Fruit fly (Drosophila melanogaster) whole organism, prepupa: ENCODE measurements around the gene COX7AL2.
A peak's percentile ranks its signal among the peaks of the same experiment; 100 is the strongest.

Source experiments
- Blimp-1 ChIP-seq: fragments of 200-800 bp; sonication (Bioruptor generic); optimal IDR thresholded peaks from 3 replicates; lab custom pipeline; 2017; ENCODE audit warnings: missing biosample characterization, missing genetic modification characterization, mild to moderate bottlenecking, moderate library complexity, missing genetic modification reagents
- CG10631 ChIP-seq: fragments of 200-800 bp; sonication (Bioruptor generic); optimal IDR thresholded peaks from 2 replicates; lab custom pipeline; 2016; ENCODE audit warnings: missing biosample characterization, missing genetic modification characterization
- CG11294 ChIP-seq: fragments of 200-800 bp; sonication (Bioruptor generic); IDR thresholded peaks from 2 replicates; pipeline ENCODE4 v1.3.6; 2022; ENCODE audit warnings: missing biosample characterization, missing genetic modification characterization
- CG11762 ChIP-seq: fragments of 200-800 bp; sonication (Bioruptor generic); optimal IDR thresholded peaks from 3 replicates; lab custom pipeline; 2016; ENCODE audit warnings: missing biosample characterization, missing genetic modification characterization; ENCODE audit not compliant: insufficient read depth
- CG15336 ChIP-seq: fragments of 200-800 bp; sonication (Bioruptor generic); IDR thresholded peaks from 2 replicates; pipeline ENCODE4 v1.3.6; 2022; ENCODE audit warnings: missing biosample characterization, missing genetic modification characterization
- CG1621 ChIP-seq: fragments of 200-800 bp; sonication (Bioruptor generic); optimal IDR thresholded peaks from 3 replicates; lab custom pipeline; 2018; ENCODE audit warnings: missing biosample characterization, mild to moderate bottlenecking, missing genetic modification characterization
- CG16779 ChIP-seq: fragments of 200-800 bp; sonication (Bioruptor generic); optimal IDR thresholded peaks from 3 replicates; lab custom pipeline; 2017; ENCODE audit warnings: missing biosample characterization, mild to moderate bottlenecking, missing genetic modification characterization
- CG34406 ChIP-seq: fragments of 200-800 bp; sonication (Bioruptor generic); optimal IDR thresholded peaks from 3 replicates; lab custom pipeline; 2016; ENCODE audit warnings: missing biosample characterization, missing genetic modification characterization
- CG3919 ChIP-seq: fragments of 200-800 bp; sonication (Bioruptor generic); optimal IDR thresholded peaks from 3 replicates; lab custom pipeline; 2016; ENCODE audit warnings: missing biosample characterization, missing genetic modification characterization
- CG4318 ChIP-seq: fragments of 200-800 bp; sonication (Bioruptor generic); optimal IDR thresholded peaks from 3 replicates; lab custom pipeline; 2017; ENCODE audit warnings: missing biosample characterization, mild to moderate bottlenecking, missing genetic modification characterization
- CG6163 ChIP-seq: fragments of 200-800 bp; sonication (Bioruptor generic); IDR thresholded peaks from 3 replicates; pipeline ENCODE4 v1.3.6; 2022; ENCODE audit warnings: missing biosample characterization, missing genetic modification characterization
- CG6276 ChIP-seq: fragments of 200-800 bp; sonication (Bioruptor generic); optimal IDR thresholded peaks from 2 replicates; lab custom pipeline; 2017; ENCODE audit warnings: missing biosample characterization, mild to moderate bottlenecking, missing genetic modification characterization
- CG6808 ChIP-seq: fragments of 200-800 bp; sonication (Bioruptor generic); optimal IDR thresholded peaks from 3 replicates; lab custom pipeline; 2017; ENCODE audit warnings: missing biosample characterization, missing genetic modification characterization, mild to moderate bottlenecking, moderate library complexity, missing genetic modification reagents
- CG6854 ChIP-seq: fragments of 200-800 bp; sonication (Bioruptor generic); optimal IDR thresholded peaks from 2 replicates; lab custom pipeline; 2017; ENCODE audit warnings: missing biosample characterization, mild to moderate bottlenecking, missing genetic modification characterization
- CG7368 ChIP-seq: fragments of 200-800 bp; sonication (Bioruptor generic); optimal IDR thresholded peaks from 3 replicates; lab custom pipeline; 2016; ENCODE audit warnings: missing biosample characterization, missing genetic modification characterization
- CG8319 ChIP-seq: fragments of 200-800 bp; sonication (Bioruptor generic); optimal IDR thresholded peaks from 3 replicates; lab custom pipeline; 2016; ENCODE audit warnings: missing biosample characterization, missing genetic modification characterization
- CG8632 ChIP-seq: fragments of 200-800 bp; sonication (Bioruptor generic); optimal IDR thresholded peaks from 3 replicates; lab custom pipeline; 2016; ENCODE audit warnings: missing biosample characterization, missing genetic modification characterization
- CG9139 ChIP-seq: fragments of 200-800 bp; sonication (Bioruptor generic); optimal IDR thresholded peaks from 3 replicates; lab custom pipeline; 2017; ENCODE audit warnings: missing biosample characterization, mild to moderate bottlenecking, missing genetic modification characterization
- Eip75B ChIP-seq: fragments of 200-800 bp; sonication (Bioruptor generic); optimal IDR thresholded peaks from 3 replicates; lab custom pipeline; 2016; ENCODE audit warnings: missing biosample characterization, missing genetic modification characterization
- Eip78C ChIP-seq: fragments of 200-800 bp; sonication (Bioruptor generic); peaks from one replicate; lab custom pipeline; 2016; ENCODE audit warnings: missing biosample characterization, missing genetic modification characterization
- Eip93F ChIP-seq: fragments of 200-800 bp; sonication (Bioruptor generic); optimal IDR thresholded peaks from 2 replicates; lab custom pipeline; 2016; ENCODE audit warnings: missing biosample characterization, mild to moderate bottlenecking, missing genetic modification characterization
- Ets21C ChIP-seq: fragments of 200-800 bp; sonication (Bioruptor generic); optimal IDR thresholded peaks from 3 replicates; lab custom pipeline; 2016; ENCODE audit warnings: missing biosample characterization, missing genetic modification characterization
- Ets96B ChIP-seq: fragments of 200-800 bp; optimal IDR thresholded peaks from 2 replicates; lab custom pipeline; 2019; ENCODE audit warnings: missing biosample characterization, mild to moderate bottlenecking, missing genetic modification characterization, moderate library complexity
- Gug ChIP-seq: fragments of 200-800 bp; sonication (Bioruptor generic); IDR thresholded peaks from 2 replicates; pipeline ENCODE4 v1.3.6; 2022; ENCODE audit warnings: missing biosample characterization, missing genetic modification characterization
- Hr38 ChIP-seq: sonication (Bioruptor generic); optimal IDR thresholded peaks from 2 replicates; lab custom pipeline; 2016; ENCODE audit warnings: missing biosample characterization, missing genetic modification characterization
- Hr4 ChIP-seq: fragments of 200-800 bp; sonication (Bioruptor generic); optimal IDR thresholded peaks from 3 replicates; lab custom pipeline; 2016; ENCODE audit warnings: missing biosample characterization, missing genetic modification characterization
- Lpt ChIP-seq: fragments of 200-800 bp; sonication (Bioruptor generic); optimal IDR thresholded peaks from 3 replicates; lab custom pipeline; 2016; ENCODE audit warnings: missing biosample characterization, missing genetic modification characterization
- Met ChIP-seq: fragments of 200-800 bp; sonication (Bioruptor generic); optimal IDR thresholded peaks from 3 replicates; lab custom pipeline; 2016; ENCODE audit warnings: missing biosample characterization, missing genetic modification characterization
- Smox ChIP-seq: fragments of 200-800 bp; sonication (Bioruptor generic); optimal IDR thresholded peaks from 3 replicates; lab custom pipeline; 2016; ENCODE audit warnings: missing biosample characterization, missing genetic modification characterization
- Sox102F ChIP-seq: fragments of 200-800 bp; sonication (Bioruptor generic); optimal IDR thresholded peaks from 2 replicates; lab custom pipeline; 2016; ENCODE audit warnings: missing biosample characterization, mild to moderate bottlenecking, missing genetic modification characterization
- Sox14 ChIP-seq: fragments of 200-800 bp; sonication (Bioruptor generic); optimal IDR thresholded peaks from 3 replicates; lab custom pipeline; 2016; ENCODE audit warnings: missing biosample characterization, missing genetic modification characterization
- Sox15 ChIP-seq: fragments of 200-800 bp; sonication (Bioruptor generic); optimal IDR thresholded peaks from 3 replicates; lab custom pipeline; 2016; ENCODE audit warnings: missing biosample characterization, missing genetic modification characterization
- dac ChIP-seq: fragments of 200-800 bp; sonication (Bioruptor generic); optimal IDR thresholded peaks from 2 replicates; lab custom pipeline; 2017; ENCODE audit warnings: missing biosample characterization, mild to moderate bottlenecking, missing genetic modification characterization
- dsx ChIP-seq: fragments of 200-800 bp; optimal IDR thresholded peaks from 3 replicates; lab custom pipeline; 2019; ENCODE audit warnings: missing biosample characterization, mild to moderate bottlenecking, missing genetic modification characterization, moderate library complexity; ENCODE audit not compliant: poor library complexity, severe bottlenecking
- eg ChIP-seq: fragments of 200-800 bp; sonication (Bioruptor generic); IDR thresholded peaks from 3 replicates; pipeline ENCODE4 v1.3.6; 2022; ENCODE audit warnings: missing biosample characterization, missing genetic modification characterization
- esn ChIP-seq: fragments of 200-800 bp; sonication (Bioruptor generic); optimal IDR thresholded peaks from 2 replicates; lab custom pipeline; 2016; ENCODE audit warnings: missing biosample characterization, mild to moderate bottlenecking, missing genetic modification characterization, moderate library complexity
- fd85E ChIP-seq: fragments of 200-800 bp; sonication (Bioruptor generic); optimal IDR thresholded peaks from 3 replicates; lab custom pipeline; 2016; ENCODE audit warnings: missing biosample characterization, missing genetic modification characterization
- fkh ChIP-seq: fragments of 200-800 bp; sonication (Bioruptor generic); optimal IDR thresholded peaks from 3 replicates; lab custom pipeline; 2017; ENCODE audit warnings: missing biosample characterization, mild to moderate bottlenecking, missing genetic modification characterization, moderate library complexity
- lz ChIP-seq: fragments of 200-800 bp; sonication (Bioruptor generic); optimal IDR thresholded peaks from 3 replicates; lab custom pipeline; 2016; ENCODE audit warnings: missing biosample characterization, missing genetic modification characterization
- net ChIP-seq: fragments of 200-800 bp; sonication (Bioruptor generic); optimal IDR thresholded peaks from 3 replicates; lab custom pipeline; 2016; ENCODE audit warnings: missing biosample characterization, missing genetic modification characterization
- pdm3 ChIP-seq: fragments of 200-800 bp; sonication (Bioruptor generic); optimal IDR thresholded peaks from 3 replicates; lab custom pipeline; 2016; ENCODE audit warnings: missing biosample characterization, missing genetic modification characterization
- spab ChIP-seq: fragments of 200-800 bp; sonication (Bioruptor generic); optimal IDR thresholded peaks from 2 replicates; lab custom pipeline; 2017; ENCODE audit warnings: missing biosample characterization, mild to moderate bottlenecking, missing genetic modification characterization, missing genetic modification reagents
- ss ChIP-seq, 2 experiments: fragments of 200-800 bp; sonication (Bioruptor generic); optimal IDR thresholded peaks; 2 replicates in 1 of 2; 3 replicates in 1 of 2; lab custom pipeline; 2017 to 2018; ENCODE audit warnings: mild to moderate bottlenecking in 2 of 2, missing biosample characterization in 2 of 2, missing genetic modification characterization in 2 of 2, moderate library complexity in 1 of 2
- svp ChIP-seq: fragments of 200-800 bp; sonication (Bioruptor generic); peaks from one replicate; lab custom pipeline; 2016; ENCODE audit warnings: missing biosample characterization, missing genetic modification characterization
- topi ChIP-seq: fragments of 200-800 bp; sonication (Bioruptor generic); optimal IDR thresholded peaks from 3 replicates; lab custom pipeline; 2016; ENCODE audit warnings: missing biosample characterization, missing genetic modification characterization
- vri ChIP-seq: fragments of 200-800 bp; sonication (Bioruptor generic); optimal IDR thresholded peaks from 3 replicates; lab custom pipeline; 2016; ENCODE audit warnings: missing biosample characterization, mild to moderate bottlenecking, missing genetic modification characterization

The COX7AL2 gene

DNA sequence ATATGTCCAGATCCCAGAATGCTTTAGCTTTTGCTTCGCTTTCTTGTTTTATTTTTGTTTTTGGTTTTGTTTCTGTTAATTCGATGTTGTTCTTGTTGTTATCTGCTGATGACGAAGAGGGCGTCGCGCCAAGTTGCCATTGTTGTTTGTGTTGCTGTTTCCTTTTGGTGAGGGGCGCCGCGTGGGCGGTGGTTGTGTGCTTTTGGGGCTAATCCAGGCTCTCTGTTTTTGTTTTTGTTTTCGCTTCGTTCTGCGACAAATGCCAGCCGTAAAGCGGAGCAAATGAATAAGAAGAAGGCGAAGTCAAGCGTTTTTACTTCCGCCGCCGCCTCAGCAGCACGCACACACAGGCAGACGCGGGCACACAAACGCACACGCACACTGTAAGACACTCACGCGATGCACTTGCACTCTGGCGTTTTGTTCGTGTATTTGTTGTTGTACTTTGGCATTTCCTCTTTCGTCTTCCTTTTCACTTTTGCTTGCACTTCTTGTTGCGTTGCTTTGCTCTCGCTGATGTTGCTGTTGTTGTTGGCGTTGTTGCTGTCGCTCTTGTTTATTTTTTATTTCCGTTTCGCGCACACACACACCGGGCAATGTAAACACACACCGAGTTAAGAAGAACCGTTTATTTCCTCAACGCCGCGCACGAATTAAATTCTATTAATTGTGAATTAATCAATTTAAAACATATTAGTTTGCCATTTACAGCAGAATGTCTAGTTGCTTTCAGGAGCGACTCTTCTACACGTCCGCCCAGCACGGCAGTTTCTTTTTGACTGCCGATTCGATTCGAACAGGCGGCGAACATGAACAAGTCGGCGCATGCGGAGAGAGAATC is 19.5 kb downstream of the COX7AL2 start, which contains the start of gene aop:
Gene aop, minus strand, starts transcription at position 786 of the 841 bp plus-strand sequence.
- TF ChIP-seq CG8319 (no peak), Smox (peak; percentile 38), esn (peak; percentile 23), Ets21C (GFP tag; lab: Kevin White, UChicago) (no peak), fd85E (GFP tag; lab: Kevin White, UChicago) (no peak), CG16779 (tag; lab: Kevin White, UChicago) (peak; percentile 60), Gug (GFP tag; lab: Robert Waterston, UW) (no peak), CG34406 (GFP tag; lab: Kevin White, UChicago) (no peak), Lpt (GFP tag; lab: Kevin White, UChicago) (no peak), dsx (GFP tag; lab: Kevin White, UChicago) (peak; percentile 69), Hr38 (GFP tag; lab: Kevin White, UChicago) (no peak), CG10631 (GFP tag; lab: Kevin White, UChicago) (no peak), pdm3 (GFP tag; lab: Kevin White, UChicago) (peak; percentile 28), Met (GFP tag; lab: Kevin White, UChicago) (peak; percentile 58), spab (GFP tag; lab: Kevin White, UChicago) (peak; percentile 12), eg (GFP tag; lab: Robert Waterston, UW) (no peak; the same call in 2 of the 3 replicates), svp (GFP tag; lab: Kevin White, UChicago) (peak; percentile 85), topi (GFP tag; lab: Kevin White, UChicago) (peak; percentile 54), CG4318 (no peak), Eip78C (peak; percentile 68), Hr4 (GFP tag; lab: Kevin White, UChicago) (no peak), Sox14 (GFP tag; lab: Kevin White, UChicago) (peak; percentile 42), Blimp-1 (GFP tag; lab: Kevin White, UChicago) (peak; percentile 69), Ets96B (tag; lab: Kevin White, UChicago) (peak; percentile 29), fkh (GFP tag; lab: Kevin White, UChicago) (peak; percentile 70), dac (GFP tag; lab: Kevin White, UChicago) (no peak), CG9139 (GFP tag; lab: Kevin White, UChicago) (peak; percentile 49), CG11762 (GFP tag; lab: Kevin White, UChicago) (no peak), CG6276 (peak; percentile 51), CG7368 (GFP tag; lab: Kevin White, UChicago) (no peak), CG15336 (GFP tag; lab: Robert Waterston, UW) (peak; percentile 48), CG11294 (GFP tag; lab: Robert Waterston, UW) (no peak), CG6808 (GFP tag; lab: Kevin White, UChicago) (peak; percentile 40), ss (GFP tag; optimal IDR thresholded peaks at IDR 0.05; lab: Kevin White, UChicago) (peak; percentile 68 to 83), vri (GFP tag; lab: Kevin White, UChicago) (peak; percentile 52), Sox15 (GFP tag; lab: Kevin White, UChicago) (no peak), CG8632 (peak; percentile 25), net (GFP tag; lab: Kevin White, UChicago) (peak; percentile 58), CG6854 (GFP tag; lab: Kevin White, UChicago) (peak; percentile 54), CG1621 (peak; percentile 21), Eip75B (GFP tag; lab: Kevin White, UChicago) (peak; percentile 59), CG3919 (peak; percentile 40), Sox102F (GFP tag; lab: Kevin White, UChicago) (peak; percentile 75), lz (peak; percentile 1), Eip93F (GFP tag; lab: Kevin White, UChicago) (peak; percentile 55), CG6163 (GFP tag; lab: Robert Waterston, UW) (peak; percentile 65)
- TF ChIP-seq, all 60 proteins: peak for 30
